Fruit fly (Drosophila melanogaster) whole organism, embryonic: ENCODE data around the gene CG43707.

Source experiments
- Aef1 ChIP-seq: fragments of 200-800 bp; sonication (Bioruptor generic); IDR thresholded peaks from 3 replicates; pipeline ENCODE4 v1.3.6; 2022; ENCODE audit warnings: missing biosample characterization, missing genetic modification characterization
- Blimp-1 ChIP-seq: fragments of 200-800 bp; sonication (Bioruptor generic); optimal IDR thresholded peaks from 3 replicates; lab custom pipeline; 2018; ENCODE audit warnings: missing biosample characterization, missing genetic modification characterization, mild to moderate bottlenecking, moderate library complexity, missing genetic modification reagents
- CG10274 ChIP-seq: fragments of 200-800 bp; sonication (Bioruptor generic); optimal IDR thresholded peaks from 3 replicates; lab custom pipeline; 2017; ENCODE audit warnings: missing biosample characterization, mild to moderate bottlenecking, missing genetic modification characterization
- CG11247 ChIP-seq: fragments of 200-800 bp; sonication (Bioruptor generic); IDR thresholded peaks from 2 replicates; pipeline ENCODE4 v1.3.6; 2022; ENCODE audit warnings: missing biosample characterization, missing genetic modification characterization
- CG11398 ChIP-seq: fragments of 200-800 bp; sonication (Bioruptor generic); optimal IDR thresholded peaks from 2 replicates; lab custom pipeline; 2016; ENCODE audit warnings: missing biosample characterization, missing genetic modification characterization
- CG12104 ChIP-seq: fragments of 200-800 bp; sonication (Bioruptor generic); optimal IDR thresholded peaks from 3 replicates; lab custom pipeline; 2016; ENCODE audit warnings: missing biosample characterization, missing genetic modification characterization
- CG14860 ChIP-seq: fragments of 200-800 bp; sonication (Bioruptor generic); IDR thresholded peaks from 3 replicates; pipeline ENCODE4 v1.3.6; 2022; ENCODE audit warnings: missing biosample characterization, missing genetic modification characterization; ENCODE audit not compliant: partially characterized antibody
- CG17568 ChIP-seq: fragments of 200-800 bp; sonication (Bioruptor generic); optimal IDR thresholded peaks from 2 replicates; lab custom pipeline; 2018; ENCODE audit warnings: missing biosample characterization, mild to moderate bottlenecking, missing genetic modification characterization, moderate library complexity
- CG3163 ChIP-seq: fragments of 200-800 bp; sonication (Bioruptor generic); optimal IDR thresholded peaks from 3 replicates; lab custom pipeline; 2016; ENCODE audit warnings: missing biosample characterization, missing genetic modification characterization
- CG6654 ChIP-seq: fragments of 200-800 bp; sonication (Bioruptor generic); optimal IDR thresholded peaks from 2 replicates; lab custom pipeline; 2017; ENCODE audit warnings: missing biosample characterization, mild to moderate bottlenecking, missing genetic modification characterization
- CG7556 ChIP-seq: fragments of 200-800 bp; sonication (Bioruptor generic); optimal IDR thresholded peaks from 2 replicates; lab custom pipeline; 2017; ENCODE audit warnings: missing biosample characterization, mild to moderate bottlenecking, missing genetic modification characterization
- CG7928 ChIP-seq: fragments of 200-800 bp; sonication (Bioruptor generic); optimal IDR thresholded peaks from 2 replicates; lab custom pipeline; 2017; ENCODE audit warnings: missing biosample characterization, mild to moderate bottlenecking, missing genetic modification characterization
- CG8281 ChIP-seq: fragments of 200-800 bp; sonication (Bioruptor generic); optimal IDR thresholded peaks from 2 replicates; lab custom pipeline; 2018; ENCODE audit warnings: missing biosample characterization, mild to moderate bottlenecking, missing genetic modification characterization, moderate library complexity
- CoRest ChIP-seq: fragments of 200-800 bp; sonication (Bioruptor generic); optimal IDR thresholded peaks from 3 replicates; lab custom pipeline; 2018; ENCODE audit warnings: missing biosample characterization, mild to moderate bottlenecking, missing genetic modification characterization, moderate library complexity
- CrebB ChIP-seq: fragments of 200-800 bp; sonication (Bioruptor generic); optimal IDR thresholded peaks from 3 replicates; lab custom pipeline; 2018; ENCODE audit warnings: missing biosample characterization, mild to moderate bottlenecking, missing genetic modification characterization
- D19B ChIP-seq: fragments of 200-800 bp; sonication (Bioruptor generic); optimal IDR thresholded peaks from 2 replicates; lab custom pipeline; 2017; ENCODE audit warnings: missing biosample characterization, mild to moderate bottlenecking, missing genetic modification characterization
- Eip74EF ChIP-seq, 2 experiments: fragments of 200-800 bp in 1 of 2; fragments of >200 bp in 1 of 2; sonication (Bioruptor generic) in 1 of 2; optimal IDR thresholded peaks; 2 replicates each; lab custom pipeline; 2017 to 2019; ENCODE audit warnings: missing biosample characterization in 2 of 2, missing genetic modification characterization in 2 of 2, mild to moderate bottlenecking in 1 of 2, moderate library complexity in 1 of 2
- Fer1 ChIP-seq: fragments of 200-800 bp; sonication (Bioruptor generic); optimal IDR thresholded peaks from 2 replicates; lab custom pipeline; 2017; ENCODE audit warnings: missing biosample characterization, mild to moderate bottlenecking, missing genetic modification characterization
- H15 ChIP-seq: fragments of 200-800 bp; sonication (Bioruptor generic); IDR thresholded peaks from 3 replicates; pipeline ENCODE4 v1.3.6; 2022; ENCODE audit warnings: missing biosample characterization, missing genetic modification characterization
- H2.0 ChIP-seq: fragments of 200-800 bp; sonication (Bioruptor generic); IDR thresholded peaks from 2 replicates; pipeline ENCODE4 v1.3.6; 2022; ENCODE audit warnings: missing biosample characterization, missing genetic modification characterization
- Hand ChIP-seq: fragments of 200-800 bp; sonication (Bioruptor generic); optimal IDR thresholded peaks from 2 replicates; lab custom pipeline; 2017; ENCODE audit warnings: mild to moderate bottlenecking, missing biosample characterization, missing genetic modification reagents, missing genetic modification characterization
- Hmx ChIP-seq: fragments of 200-800 bp; sonication (Bioruptor generic); optimal IDR thresholded peaks from 2 replicates; lab custom pipeline; 2016; ENCODE audit warnings: missing biosample characterization, missing genetic modification characterization
- Hr78 ChIP-seq, 2 experiments: fragments of 200-800 bp in 1 of 2; fragments of >200 bp in 1 of 2; sonication (Bioruptor generic) in 1 of 2; optimal IDR thresholded peaks; 2 replicates each; lab custom pipeline; 2017 to 2019; ENCODE audit warnings: missing biosample characterization in 2 of 2, missing genetic modification characterization in 2 of 2, mild to moderate bottlenecking in 1 of 2, moderate library complexity in 1 of 2
- Kr ChIP-seq: fragments of 200-800 bp; sonication (Bioruptor generic); optimal IDR thresholded peaks from 2 replicates; lab custom pipeline; 2017; ENCODE audit warnings: missing biosample characterization, mild to moderate bottlenecking, missing genetic modification characterization
- Lhr ChIP-seq: fragments of 200-800 bp; sonication (Bioruptor generic); optimal IDR thresholded peaks from 3 replicates; lab custom pipeline; 2017; ENCODE audit warnings: mild to moderate bottlenecking, missing biosample characterization, missing genetic modification reagents, missing genetic modification characterization
- Neu2 ChIP-seq: fragments of 200-800 bp; sonication (Bioruptor generic); optimal IDR thresholded peaks from 3 replicates; lab custom pipeline; 2016; ENCODE audit warnings: missing biosample characterization, missing genetic modification characterization, borderline replicate concordance
- Sox102F ChIP-seq: fragments of 200-800 bp; sonication (Bioruptor generic); optimal IDR thresholded peaks from 2 replicates; lab custom pipeline; 2018; ENCODE audit warnings: missing biosample characterization, mild to moderate bottlenecking, missing genetic modification characterization, moderate library complexity
- Sry-δ ChIP-seq: fragments of 200-800 bp; sonication (Bioruptor generic); optimal IDR thresholded peaks from 2 replicates; lab custom pipeline; 2016; ENCODE audit warnings: missing biosample characterization, missing genetic modification characterization
- Stat92E ChIP-seq, 3 experiments: fragments of >200 bp in 2 of 3; fragments of 200-800 bp in 1 of 3; sonication (Bioruptor generic) in 1 of 3; optimal IDR thresholded peaks; 2 replicates each; lab custom pipeline; 2017 to 2019; ENCODE audit warnings: missing biosample characterization in 3 of 3, missing genetic modification characterization in 3 of 3, mild to moderate bottlenecking in 1 of 3, moderate library complexity in 1 of 3
- Vsx1 ChIP-seq: fragments of 200-800 bp; sonication (Bioruptor generic); optimal IDR thresholded peaks from 2 replicates; lab custom pipeline; 2017; ENCODE audit warnings: missing biosample characterization, mild to moderate bottlenecking, missing genetic modification characterization, missing genetic modification reagents
- amos ChIP-seq: fragments of 200-800 bp; sonication (Bioruptor generic); IDR thresholded peaks from 2 replicates; pipeline ENCODE4 v1.3.6; 2022; ENCODE audit warnings: missing biosample characterization, missing genetic modification characterization; ENCODE audit not compliant: partially characterized antibody
- cas ChIP-seq: fragments of 200-800 bp; sonication (Bioruptor generic); IDR thresholded peaks from 2 replicates; pipeline ENCODE4 v1.3.6; 2022; ENCODE audit warnings: missing biosample characterization, missing genetic modification characterization
- dmrt99B ChIP-seq: fragments of 200-800 bp; sonication (Bioruptor generic); optimal IDR thresholded peaks from 2 replicates; lab custom pipeline; 2018; ENCODE audit warnings: missing biosample characterization, mild to moderate bottlenecking, missing genetic modification characterization, moderate library complexity
- fd3F ChIP-seq: fragments of 200-800 bp; sonication (Bioruptor generic); optimal IDR thresholded peaks from 2 replicates; lab custom pipeline; 2018; ENCODE audit warnings: missing biosample characterization, mild to moderate bottlenecking, missing genetic modification characterization, moderate library complexity
- gcm ChIP-seq: fragments of 200-800 bp; sonication (Bioruptor generic); optimal IDR thresholded peaks from 2 replicates; lab custom pipeline; 2019; ENCODE audit warnings: missing biosample characterization, mild to moderate bottlenecking, missing genetic modification characterization, moderate library complexity
- gfzf ChIP-seq: fragments of 200-800 bp; sonication (Bioruptor generic); optimal IDR thresholded peaks from 2 replicates; lab custom pipeline; 2016; ENCODE audit warnings: missing biosample characterization, mild to moderate bottlenecking, missing genetic modification characterization, moderate library complexity
- h ChIP-seq: fragments of >200 bp; optimal IDR thresholded peaks from 2 replicates; lab custom pipeline; 2017
- pb ChIP-seq: fragments of 200-800 bp; sonication (Bioruptor generic); optimal IDR thresholded peaks from 3 replicates; lab custom pipeline; 2016; ENCODE audit warnings: missing biosample characterization, missing genetic modification characterization
- psq ChIP-seq: fragments of 200-800 bp; sonication (Bioruptor generic); optimal IDR thresholded peaks from 2 replicates; lab custom pipeline; 2017; ENCODE audit warnings: missing biosample characterization, missing genetic modification characterization
- sd ChIP-seq: fragments of 200-800 bp; sonication (Bioruptor generic); optimal IDR thresholded peaks from 3 replicates; lab custom pipeline; 2018; ENCODE audit warnings: missing biosample characterization, mild to moderate bottlenecking, missing genetic modification characterization, moderate library complexity
- so ChIP-seq: fragments of 200-800 bp; sonication (Bioruptor generic); IDR thresholded peaks from 3 replicates; pipeline ENCODE4 v1.3.6; 2022; ENCODE audit warnings: missing biosample characterization, missing genetic modification characterization
- sob ChIP-seq: fragments of 200-800 bp; sonication (Bioruptor generic); IDR thresholded peaks from 2 replicates; pipeline ENCODE4 v1.3.6; 2022; ENCODE audit warnings: missing biosample characterization, missing genetic modification characterization
- ssp ChIP-seq: fragments of 200-800 bp; sonication (Bioruptor generic); IDR thresholded peaks from 2 replicates; pipeline ENCODE4 v1.3.6; 2022; ENCODE audit warnings: missing biosample characterization, missing genetic modification characterization
- stwl ChIP-seq: fragments of 200-800 bp; sonication (Bioruptor generic); optimal IDR thresholded peaks from 3 replicates; lab custom pipeline; 2018; ENCODE audit warnings: missing biosample characterization, mild to moderate bottlenecking, missing genetic modification characterization, moderate library complexity
- tio ChIP-seq: fragments of 200-800 bp; sonication (Bioruptor generic); optimal IDR thresholded peaks from 2 replicates; lab custom pipeline; 2017; ENCODE audit warnings: missing biosample characterization, missing genetic modification characterization, inconsistent platforms
- toy ChIP-seq: fragments of 200-800 bp; sonication (Bioruptor generic); IDR thresholded peaks from 2 replicates; pipeline ENCODE4 v1.3.6; 2022; ENCODE audit warnings: missing biosample characterization, missing genetic modification characterization
- trh ChIP-seq: fragments of 200-800 bp; sonication (Bioruptor generic); optimal IDR thresholded peaks from 2 replicates; lab custom pipeline; 2016; ENCODE audit warnings: missing biosample characterization, missing genetic modification characterization
- vvl ChIP-seq: fragments of 200-800 bp; sonication (Bioruptor generic); IDR thresholded peaks from 2 replicates; pipeline ENCODE4 v1.3.6; 2022; ENCODE audit warnings: missing biosample characterization, missing genetic modification characterization

The CG43707 gene

DNA sequence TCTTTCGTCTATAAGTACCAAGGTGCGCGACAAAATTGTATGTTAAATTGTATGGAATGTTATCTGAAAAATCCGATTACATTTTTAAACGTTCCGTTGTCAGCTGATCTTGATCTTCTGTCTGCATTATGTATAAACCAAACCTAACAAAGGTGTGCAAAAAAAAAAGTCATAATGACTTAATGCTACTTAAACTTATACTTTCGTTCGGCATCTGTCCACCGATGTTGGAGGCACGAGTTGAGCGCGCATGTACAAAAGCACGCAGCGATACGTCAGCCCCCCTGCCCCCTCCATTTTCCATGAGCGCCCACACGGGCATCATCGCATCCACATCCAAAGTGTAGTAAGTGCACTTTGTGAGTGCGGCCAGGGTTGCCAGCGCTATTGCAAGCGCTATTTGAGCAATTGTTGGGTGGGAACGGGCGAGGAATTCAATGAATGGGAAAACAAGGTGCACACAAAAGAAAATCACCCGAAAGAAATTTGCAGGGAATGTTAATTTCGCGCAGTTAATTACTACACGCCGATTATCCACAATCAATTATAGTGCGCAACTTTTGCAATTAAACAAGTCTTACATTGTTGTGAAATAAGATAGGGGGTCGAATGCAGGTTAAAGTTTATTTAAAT is 47.7 kb downstream of the CG43707 start (continued):
- TF ChIP-seq CG6654 (GFP tag; lab: Kevin White, UChicago), result peak; percentile 92
- peak; percentile 99 for TF ChIP-seq vvl
- no peak for TF ChIP-seq CG14860 (GFP tag; lab: Robert Waterston, UW)
- TF ChIP-seq dmrt99B, result peak; percentile 99
- TF ChIP-seq Lhr (GFP tag; lab: Kevin White, UChicago), result peak; percentile 95
- TF ChIP-seq psq, result peak; percentile 88
- TF ChIP-seq CoRest (tag; lab: Kevin White, UChicago), result peak; percentile 99
- peak in 1 of 3 experiments; percentile 98 for TF ChIP-seq Stat92E (GFP tag; optimal IDR thresholded peaks at IDR 0.05; lab: Kevin White, UChicago)
- TF ChIP-seq CG3163 (GFP tag; lab: Kevin White, UChicago), result peak; percentile 91
- peak; percentile 97 for TF ChIP-seq sob
- peak; percentile 98 for TF ChIP-seq gcm (GFP tag; lab: Kevin White, UChicago)
- no peak for TF ChIP-seq Kr (GFP tag; lab: Kevin White, UChicago)
- peak; percentile 97 for TF ChIP-seq H2.0 (GFP tag; lab: Robert Waterston, UW)
- peak; percentile 86 for TF ChIP-seq Neu2 (GFP tag; lab: Kevin White, UChicago)
- peak; percentile 98 for TF ChIP-seq Blimp-1 (GFP tag; lab: Kevin White, UChicago)
- TF ChIP-seq toy (GFP tag; lab: Robert Waterston, UW), result peak; percentile 91
- peak; percentile 98 for TF ChIP-seq H15
- TF ChIP-seq Eip74EF (GFP tag; optimal IDR thresholded peaks at IDR 0.05; lab: Kevin White, UChicago), result peak in 1 of 2 experiments; percentile 99
- peak; percentile 66 for TF ChIP-seq stwl (tag; lab: Kevin White, UChicago)
- peak; percentile 96 for TF ChIP-seq sd (tag; lab: Kevin White, UChicago)
- peak in 1 of 2 experiments; percentile 94 for TF ChIP-seq Hr78 (GFP tag; optimal IDR thresholded peaks at IDR 0.05; lab: Kevin White, UChicago)
- TF ChIP-seq Hmx (GFP tag; lab: Kevin White, UChicago), result peak; percentile 84
- peak; percentile 92 for TF ChIP-seq CG8281
- TF ChIP-seq h (lab: Kevin White, UChicago), result no peak
- peak; percentile 91 for TF ChIP-seq ssp (GFP tag; lab: Robert Waterston, UW)
- peak; percentile 95 for TF ChIP-seq CG11247 (GFP tag; lab: Robert Waterston, UW)
- peak; percentile 96 for TF ChIP-seq CG12104
- TF ChIP-seq Sry-δ (GFP tag; lab: Kevin White, UChicago), result peak; percentile 77
- peak; percentile 99 for TF ChIP-seq Sox102F (GFP tag; lab: Kevin White, UChicago)
- TF ChIP-seq Vsx1 (GFP tag; lab: Kevin White, UChicago), result peak; percentile 94
- TF ChIP-seq pb (GFP tag; lab: Kevin White, UChicago), result peak; percentile 98
- peak; percentile 77 for TF ChIP-seq CG7928 (GFP tag; lab: Kevin White, UChicago)
- TF ChIP-seq cas (GFP tag; lab: Robert Waterston, UW), result peak; percentile 82
- TF ChIP-seq CG7556 (GFP tag; lab: Kevin White, UChicago), result peak; percentile 96
- peak; percentile 97 for TF ChIP-seq CG17568
- peak; percentile 92 for TF ChIP-seq tio (GFP tag; lab: Kevin White, UChicago)
- no peak for TF ChIP-seq amos (GFP tag; lab: Robert Waterston, UW)
- peak; percentile 99 for TF ChIP-seq Fer1 (GFP tag; lab: Kevin White, UChicago)
- TF ChIP-seq CrebB (tag; lab: Kevin White, UChicago), result peak; percentile 98
- peak; percentile 87 for TF ChIP-seq D19B (GFP tag; lab: Kevin White, UChicago)
- peak; percentile 97 for TF ChIP-seq fd3F
- peak; percentile 97 for TF ChIP-seq CG11398
- peak; percentile 95 for TF ChIP-seq Aef1 (GFP tag; lab: Robert Waterston, UW)
- peak; percentile 91 for TF ChIP-seq CG10274 (GFP tag; lab: Kevin White, UChicago)
- peak; percentile 94 for TF ChIP-seq Hand
- peak; percentile 90 for TF ChIP-seq trh
- TF ChIP-seq so (GFP tag; lab: Robert Waterston, UW), result peak; percentile 98
- peak; percentile 24 for TF ChIP-seq gfzf (GFP tag; lab: Kevin White, UChicago)
